Fruit fly (Drosophila melanogaster) whole organism, embryonic: ENCODE results near the gene CG8641.
A peak's percentile ranks its signal among the peaks of the same experiment; 100 is the strongest.

ENCODE experiments used
- Aef1 ChIP-seq: fragments of 200-800 bp; sonication (Bioruptor generic); IDR thresholded peaks from 3 replicates; pipeline ENCODE4 v1.3.6; 2022; ENCODE audit warnings: missing biosample characterization, missing genetic modification characterization
- Awh ChIP-seq: fragments of 200-800 bp; sonication (Bioruptor generic); IDR thresholded peaks from 2 replicates; pipeline ENCODE4, ENCODE4 v1.3.6; 2022; ENCODE audit warnings: missing biosample characterization, missing genetic modification characterization
- B-H2 ChIP-seq: fragments of 200-800 bp; sonication (Bioruptor generic); optimal IDR thresholded peaks from 2 replicates; lab custom pipeline; 2018; ENCODE audit warnings: missing biosample characterization, mild to moderate bottlenecking, missing genetic modification characterization
- Bgb ChIP-seq: fragments of 200-800 bp; sonication (Bioruptor generic); IDR thresholded peaks from 2 replicates; pipeline ENCODE4 v1.3.6; 2022; ENCODE audit warnings: missing biosample characterization, missing genetic modification characterization; ENCODE audit not compliant: partially characterized antibody
- CG1024 ChIP-seq: fragments of 200-800 bp; sonication (Bioruptor generic); IDR thresholded peaks from 2 replicates; pipeline ENCODE4 v1.3.6; 2022; ENCODE audit warnings: missing biosample characterization, missing genetic modification characterization
- CG11093 ChIP-seq: fragments of 200-800 bp; sonication (Bioruptor generic); IDR thresholded peaks from 3 replicates; pipeline ENCODE4 v1.3.6; 2022; ENCODE audit warnings: missing biosample characterization, missing genetic modification characterization
- CG12769 ChIP-seq: fragments of 200-800 bp; sonication (Bioruptor generic); optimal IDR thresholded peaks from 2 replicates; lab custom pipeline; 2019; ENCODE audit warnings: missing biosample characterization, mild to moderate bottlenecking, missing genetic modification characterization, moderate library complexity
- CG14710 ChIP-seq: fragments of 200-800 bp; sonication (Bioruptor generic); optimal IDR thresholded peaks from 3 replicates; lab custom pipeline; 2019; ENCODE audit warnings: missing biosample characterization, mild to moderate bottlenecking, missing genetic modification characterization, moderate library complexity
- CG1603 ChIP-seq: fragments of 200-800 bp; sonication (Bioruptor generic); optimal IDR thresholded peaks from 2 replicates; lab custom pipeline; 2019; ENCODE audit warnings: missing biosample characterization, mild to moderate bottlenecking, missing genetic modification characterization, moderate library complexity
- CG1647 ChIP-seq: fragments of 200-800 bp; sonication (Bioruptor generic); optimal IDR thresholded peaks from 3 replicates; lab custom pipeline; 2016; ENCODE audit warnings: missing biosample characterization, missing genetic modification characterization
- CG16779 ChIP-seq: fragments of 200-800 bp; sonication (Bioruptor generic); IDR thresholded peaks from 2 replicates; pipeline ENCODE4 v1.3.6; 2022; ENCODE audit warnings: missing biosample characterization, missing genetic modification characterization
- CG16813 ChIP-seq: fragments of 200-800 bp; sonication (Bioruptor generic); IDR thresholded peaks from 3 replicates; pipeline ENCODE4 v1.3.6; 2022; ENCODE audit warnings: missing biosample characterization, missing genetic modification characterization; ENCODE audit not compliant: partially characterized antibody
- CG17612 ChIP-seq: fragments of 200-800 bp; sonication (Bioruptor generic); IDR thresholded peaks from 2 replicates; pipeline ENCODE4 v1.3.6; 2022; ENCODE audit warnings: missing biosample characterization, missing genetic modification characterization
- CG30020 ChIP-seq: fragments of 200-800 bp; optimal IDR thresholded peaks from 2 replicates; lab custom pipeline; 2019; ENCODE audit warnings: missing biosample characterization, mild to moderate bottlenecking, missing genetic modification characterization, moderate library complexity
- CG31365 ChIP-seq: fragments of 200-800 bp; sonication (Bioruptor generic); optimal IDR thresholded peaks from 2 replicates; lab custom pipeline; 2018; ENCODE audit warnings: missing biosample characterization, mild to moderate bottlenecking, missing genetic modification characterization
- CG32767 ChIP-seq: fragments of 200-800 bp; sonication (Bioruptor generic); IDR thresholded peaks from 2 replicates; pipeline ENCODE4 v1.3.6; 2022; ENCODE audit warnings: missing biosample characterization, missing genetic modification characterization
- CG4360 ChIP-seq: fragments of 200-800 bp; sonication (Bioruptor generic); IDR thresholded peaks from 2 replicates; pipeline ENCODE4 v1.3.6; 2022; ENCODE audit warnings: missing biosample characterization, missing genetic modification characterization
- CG4617 ChIP-seq: fragments of 200-800 bp; sonication (Bioruptor generic); optimal IDR thresholded peaks from 3 replicates; lab custom pipeline; 2016; ENCODE audit warnings: missing biosample characterization, missing genetic modification characterization, borderline replicate concordance
- CG5245 ChIP-seq: fragments of 200-800 bp; sonication (Bioruptor generic); optimal IDR thresholded peaks from 3 replicates; lab custom pipeline; 2016; ENCODE audit warnings: missing biosample characterization, missing genetic modification characterization
- CG6689 ChIP-seq: fragments of 200-800 bp; sonication (Bioruptor generic); IDR thresholded peaks from 2 replicates; pipeline ENCODE4 v1.3.6; 2022; ENCODE audit warnings: missing biosample characterization, missing genetic modification characterization
- CG6791 ChIP-seq: fragments of 200-800 bp; sonication (Bioruptor generic); IDR thresholded peaks from 3 replicates; pipeline ENCODE4 v1.3.6; 2022; ENCODE audit warnings: missing biosample characterization, missing genetic modification characterization; ENCODE audit not compliant: partially characterized antibody
- CTCF ChIP-seq: fragments of 200-800 bp; sonication (Bioruptor generic); optimal IDR thresholded peaks from 2 replicates; lab custom pipeline; 2017; ENCODE audit warnings: missing biosample characterization, mild to moderate bottlenecking, missing genetic modification characterization, moderate library complexity
- Dad ChIP-seq: fragments of 200-800 bp; sonication (Bioruptor generic); optimal IDR thresholded peaks from 3 replicates; lab custom pipeline; 2016; ENCODE audit warnings: missing biosample characterization, missing genetic modification characterization
- E2f2 ChIP-seq: fragments of 200-800 bp; sonication (Bioruptor generic); IDR thresholded peaks from 2 replicates; pipeline ENCODE4 v1.3.6; 2022; ENCODE audit warnings: missing biosample characterization, missing genetic modification characterization
- HLH4C ChIP-seq: fragments of 200-800 bp; sonication (Bioruptor generic); IDR thresholded peaks from 3 replicates; pipeline ENCODE4 v1.3.6; 2022; ENCODE audit warnings: missing biosample characterization, missing genetic modification characterization; ENCODE audit not compliant: partially characterized antibody
- Mes4 ChIP-seq: fragments of 200-800 bp; sonication (Bioruptor generic); optimal IDR thresholded peaks from 2 replicates; lab custom pipeline; 2016; ENCODE audit warnings: missing biosample characterization, missing genetic modification characterization
- Pdp1 ChIP-seq, 2 experiments: fragments of 200-800 bp; sonication (Bioruptor generic); optimal IDR thresholded peaks; 3 replicates each; lab custom pipeline; 2016; ENCODE audit warnings: missing biosample characterization in 2 of 2, missing genetic modification characterization in 2 of 2, mild to moderate bottlenecking in 1 of 2, moderate library complexity in 1 of 2
- Six4 ChIP-seq: fragments of 200-800 bp; sonication (Bioruptor generic); optimal IDR thresholded peaks from 2 replicates; lab custom pipeline; 2016; ENCODE audit warnings: missing biosample characterization, missing genetic modification characterization
- Xbp1 ChIP-seq: fragments of 200-800 bp; sonication (Bioruptor generic); optimal IDR thresholded peaks from 3 replicates; lab custom pipeline; 2016; ENCODE audit warnings: missing biosample characterization, mild to moderate bottlenecking, missing genetic modification characterization
- bowl ChIP-seq: fragments of 200-800 bp; sonication (Bioruptor generic); IDR thresholded peaks from 2 replicates; pipeline ENCODE4 v1.3.6; 2022; ENCODE audit warnings: missing biosample characterization, missing genetic modification characterization
- cad ChIP-seq: fragments of >200 bp; optimal IDR thresholded peaks from 2 replicates; lab custom pipeline; 2017; ENCODE audit warnings: missing biosample characterization, missing genetic modification characterization
- cato ChIP-seq: fragments of 200-800 bp; sonication (Bioruptor generic); optimal IDR thresholded peaks from 2 replicates; lab custom pipeline; 2016; ENCODE audit warnings: missing biosample characterization, missing genetic modification characterization, borderline replicate concordance
- dimm ChIP-seq: fragments of 200-800 bp; sonication (Bioruptor generic); IDR thresholded peaks from 2 replicates; pipeline ENCODE4 v1.3.6; 2022; ENCODE audit warnings: missing biosample characterization, missing genetic modification characterization
- dm ChIP-seq: fragments of 200-800 bp; sonication (Bioruptor generic); optimal IDR thresholded peaks from 3 replicates; lab custom pipeline; 2016; ENCODE audit warnings: missing biosample characterization, missing genetic modification characterization
- dysf ChIP-seq: fragments of 200-800 bp; sonication (Bioruptor generic); IDR thresholded peaks from 3 replicates; pipeline ENCODE4 v1.3.6; 2022; ENCODE audit warnings: missing biosample characterization, missing genetic modification characterization
- en ChIP-seq: fragments of 200-800 bp; sonication (Bioruptor generic); optimal IDR thresholded peaks from 2 replicates; lab custom pipeline; 2016; ENCODE audit warnings: missing biosample characterization, missing genetic modification characterization
- hth ChIP-seq: fragments of >200 bp; optimal IDR thresholded peaks from 2 replicates; lab custom pipeline; 2017; ENCODE audit warnings: inconsistent platforms
- inv ChIP-seq: fragments of 200-800 bp; sonication (Bioruptor generic); IDR thresholded peaks from 2 replicates; pipeline ENCODE4 v1.3.6; 2022; ENCODE audit warnings: missing biosample characterization, missing genetic modification characterization; ENCODE audit not compliant: partially characterized antibody
- jing ChIP-seq: fragments of 200-800 bp; sonication (Bioruptor generic); optimal IDR thresholded peaks from 2 replicates; lab custom pipeline; 2018; ENCODE audit warnings: missing biosample characterization, mild to moderate bottlenecking, missing genetic modification characterization
- kah ChIP-seq: fragments of 200-800 bp; sonication (Bioruptor generic); optimal IDR thresholded peaks from 2 replicates; lab custom pipeline; 2018; ENCODE audit warnings: missing biosample characterization, mild to moderate bottlenecking, missing genetic modification characterization
- nau ChIP-seq: fragments of 200-800 bp; sonication (Bioruptor generic); optimal IDR thresholded peaks from 3 replicates; lab custom pipeline; 2017; ENCODE audit warnings: missing biosample characterization, mild to moderate bottlenecking, missing genetic modification characterization, missing genetic modification reagents
- pita ChIP-seq: fragments of 200-800 bp; sonication (Bioruptor generic); optimal IDR thresholded peaks from 2 replicates; lab custom pipeline; 2017; ENCODE audit warnings: missing biosample characterization, mild to moderate bottlenecking, missing genetic modification characterization
- ro ChIP-seq: fragments of 200-800 bp; sonication (Bioruptor generic); IDR thresholded peaks from 2 replicates; pipeline ENCODE4 v1.3.6; 2022; ENCODE audit warnings: missing biosample characterization, missing genetic modification characterization
- schlank ChIP-seq: fragments of 200-800 bp; sonication (Bioruptor generic); optimal IDR thresholded peaks from 2 replicates; lab custom pipeline; 2018; ENCODE audit warnings: missing biosample characterization, mild to moderate bottlenecking, missing genetic modification characterization
- scrt ChIP-seq: fragments of 200-800 bp; sonication (Bioruptor generic); optimal IDR thresholded peaks from 2 replicates; lab custom pipeline; 2018; ENCODE audit warnings: missing biosample characterization, mild to moderate bottlenecking, missing genetic modification characterization, moderate library complexity
- tap ChIP-seq: fragments of 200-800 bp; optimal IDR thresholded peaks from 3 replicates; lab custom pipeline; 2019; ENCODE audit warnings: missing biosample characterization, mild to moderate bottlenecking, missing genetic modification characterization, moderate library complexity
- tio ChIP-seq: fragments of 200-800 bp; sonication (Bioruptor generic); optimal IDR thresholded peaks from 2 replicates; lab custom pipeline; 2017; ENCODE audit warnings: missing biosample characterization, missing genetic modification characterization, inconsistent platforms
- tll ChIP-seq, 2 experiments: fragments of 200-800 bp in 1 of 2; fragments of >200 bp in 1 of 2; sonication (Bioruptor generic) in 1 of 2; optimal IDR thresholded peaks; 2 replicates each; lab custom pipeline; 2017 to 2019; ENCODE audit warnings: missing biosample characterization in 2 of 2, missing genetic modification characterization in 2 of 2, mild to moderate bottlenecking in 1 of 2, moderate library complexity in 1 of 2
- trem ChIP-seq: fragments of 200-800 bp; optimal IDR thresholded peaks from 3 replicates; lab custom pipeline; 2019; ENCODE audit warnings: missing biosample characterization, mild to moderate bottlenecking, missing genetic modification characterization, moderate library complexity
- usp ChIP-seq: fragments of >200 bp; optimal IDR thresholded peaks from 2 replicates; lab custom pipeline; 2017; ENCODE audit warnings: missing biosample characterization, missing genetic modification characterization
- vfl ChIP-seq: fragments of 200-800 bp; sonication (Bioruptor generic); optimal IDR thresholded peaks from 2 replicates; lab custom pipeline; 2016; ENCODE audit warnings: missing biosample characterization, missing genetic modification characterization

The CG8641 gene

DNA sequence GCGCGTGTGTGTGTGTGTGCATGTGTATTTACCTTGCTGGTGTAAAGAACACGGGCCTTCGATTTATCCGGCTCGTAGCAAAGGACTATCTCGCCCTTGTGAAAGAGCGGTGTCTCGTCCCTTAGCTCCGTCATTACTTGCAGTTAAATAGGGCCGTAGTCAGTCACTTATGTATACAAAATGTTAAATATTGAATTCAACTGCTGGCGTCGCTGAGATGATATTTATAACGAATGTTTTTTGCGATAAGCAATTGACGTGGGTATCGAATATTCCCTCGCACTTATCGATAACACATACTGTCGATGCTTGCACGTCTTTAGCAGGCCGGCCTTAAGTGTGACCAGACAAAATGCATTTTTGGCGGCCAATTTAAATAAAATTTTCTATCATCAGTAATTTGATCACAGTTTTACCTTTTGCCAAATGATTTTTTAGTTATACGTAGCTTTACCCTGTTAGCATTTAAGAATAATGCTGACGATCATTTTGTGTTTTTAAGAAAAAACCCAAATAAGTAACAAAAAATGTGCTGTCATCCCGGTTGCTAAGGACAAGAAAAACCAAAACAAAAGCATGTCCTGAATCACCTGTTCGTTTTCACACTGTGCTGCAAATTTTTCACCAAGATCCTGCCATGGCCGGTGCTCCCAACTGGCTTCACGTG is 48.2 kb upstream of the CG8641 start, which contains the start of the genes msl-3 and BBS1 (continued):
- TF ChIP-seq CG31365 = no peak
- TF ChIP-seq CG32767 = no peak
- no peak for TF ChIP-seq dimm (GFP tag; lab: Robert Waterston, UW)
- peak; percentile 71 for TF ChIP-seq CG1603
- TF ChIP-seq Pdp1 (GFP tag; optimal IDR thresholded peaks at IDR 0.05; lab: Kevin White, UChicago) = no peak
- TF ChIP-seq cad (GFP tag; lab: Kevin White, UChicago) = no peak
- TF ChIP-seq CTCF (GFP tag; lab: Kevin White, UChicago) = peak; percentile 4
- no peak for TF ChIP-seq Mes4
- peak; percentile 71 for TF ChIP-seq CG16813 (GFP tag; lab: Robert Waterston, UW)
- TF ChIP-seq nau (GFP tag; lab: Kevin White, UChicago) = no peak
- TF ChIP-seq CG1024 (GFP tag; lab: Robert Waterston, UW) = no peak
- TF ChIP-seq HLH4C (GFP tag; lab: Robert Waterston, UW) = peak; percentile 81
- no peak for TF ChIP-seq cato
- no peak for TF ChIP-seq pita (GFP tag; lab: Kevin White, UChicago)
- no peak for TF ChIP-seq CG4360 (GFP tag; lab: Robert Waterston, UW)
- no peak for TF ChIP-seq dysf (GFP tag; lab: Robert Waterston, UW)
- no peak for TF ChIP-seq CG14710 (tag; lab: Kevin White, UChicago)
- TF ChIP-seq Six4 = no peak
- TF ChIP-seq CG30020 (tag; lab: Kevin White, UChicago) = no peak
- peak; percentile 16 for TF ChIP-seq dm (GFP tag; lab: Kevin White, UChicago)
- no peak for TF ChIP-seq CG12769 (tag; lab: Kevin White, UChicago)
- TF ChIP-seq Bgb (GFP tag; lab: Robert Waterston, UW) = peak; percentile 66; the same call in 1 of the 2 replicates
- TF ChIP-seq CG16779 (GFP tag; lab: Robert Waterston, UW) = no peak
- no peak for TF ChIP-seq B-H2 (GFP tag; lab: Kevin White, UChicago)
- no peak for TF ChIP-seq ro (GFP tag; lab: Robert Waterston, UW)
- no peak for TF ChIP-seq usp (GFP tag; lab: Kevin White, UChicago)
- TF ChIP-seq jing (GFP tag; lab: Kevin White, UChicago) = no peak
- TF ChIP-seq CG11093 (GFP tag; lab: Robert Waterston, UW) = no peak
- peak; percentile 33; the same call in 1 of the 2 replicates for TF ChIP-seq inv
- no peak for TF ChIP-seq CG5245 (GFP tag; lab: Kevin White, UChicago)
- no peak for TF ChIP-seq vfl (GFP tag; lab: Kevin White, UChicago)
- TF ChIP-seq Xbp1 (GFP tag; lab: Kevin White, UChicago) = no peak
- no peak for TF ChIP-seq Aef1 (GFP tag; lab: Robert Waterston, UW)
- TF ChIP-seq CG17612 = no peak
- no peak for TF ChIP-seq CG1647 (GFP tag; lab: Kevin White, UChicago)
- peak; percentile 76 for TF ChIP-seq trem (tag; lab: Kevin White, UChicago)
- TF ChIP-seq Dad (GFP tag; lab: Kevin White, UChicago) = no peak
- no peak for TF ChIP-seq CG6689 (GFP tag; lab: Robert Waterston, UW)
- no peak for TF ChIP-seq kah
- TF ChIP-seq Awh (GFP tag; lab: Robert Waterston, UW) = no peak
- no peak for TF ChIP-seq bowl (GFP tag; lab: Robert Waterston, UW)
- peak; percentile 72; the same call in 2 of the 3 replicates for TF ChIP-seq CG6791
- TF ChIP-seq en = no peak
- peak; percentile 96 for TF ChIP-seq E2f2 (GFP tag; lab: Robert Waterston, UW)
- no peak for TF ChIP-seq hth (lab: Kevin White, UChicago)
- TF ChIP-seq CG4617 = peak; percentile 84
- TF ChIP-seq tap (tag; lab: Kevin White, UChicago) = no peak
- no peak for TF ChIP-seq tll (GFP tag; optimal IDR thresholded peaks at IDR 0.05; lab: Kevin White, UChicago)
- TF ChIP-seq tio (GFP tag; lab: Kevin White, UChicago) = no peak
- TF ChIP-seq schlank (tag; lab: Kevin White, UChicago) = no peak
- no peak for TF ChIP-seq scrt
